Fruit fly (Drosophila melanogaster): ENCODE data around the gene CG3655.

The CG3655 gene

dm6 chrX:1129575-1130281 is 5.0 kb downstream of the CG3655 start:
- no peak for TF ChIP-seq noc (tag; optimal IDR thresholded peaks at IDR 0.05)

- no peak for TF ChIP-seq noc (tag; optimal IDR thresholded peaks at IDR 0.05)
Measured at dm6 chrX:1123381-1123780, 11.3 kb downstream of the CG3655 start.

- TF ChIP-seq noc (tag; optimal IDR thresholded peaks at IDR 0.05) = no peak
Measured at dm6 chrX:1120896-1121295, 13.8 kb downstream of the CG3655 start.

dm6 chrX:1120394-1120793 is 14.3 kb downstream of the CG3655 start:
- peak; percentile 8 for TF ChIP-seq noc (tag; optimal IDR thresholded peaks at IDR 0.05)

dm6 chrX:1119174-1119573 is 15.5 kb downstream of the CG3655 start:
- no peak for TF ChIP-seq noc (tag; optimal IDR thresholded peaks at IDR 0.05)

- TF ChIP-seq noc (tag; optimal IDR thresholded peaks at IDR 0.05) = no peak
Measured at dm6 chrX:1110185-1110584, 24.5 kb downstream of the CG3655 start.

dm6 chrX:1109302-1109701 is 25.4 kb downstream of the CG3655 start:
- no peak for TF ChIP-seq noc (tag; optimal IDR thresholded peaks at IDR 0.05)

dm6 chrX:1107552-1107951 is 27.1 kb downstream of the CG3655 start:
- TF ChIP-seq noc (tag; optimal IDR thresholded peaks at IDR 0.05) = no peak

dm6 chrX:1103833-1104232 is 30.9 kb downstream of the CG3655 start:
- TF ChIP-seq noc (tag; optimal IDR thresholded peaks at IDR 0.05) = no peak

dm6 chrX:1099643-1100042 is 35.1 kb downstream of the CG3655 start:
- TF ChIP-seq noc (tag; optimal IDR thresholded peaks at IDR 0.05) = no peak

- no peak for TF ChIP-seq noc (tag; optimal IDR thresholded peaks at IDR 0.05)
Measured at dm6 chrX:1094364-1094763, 40.3 kb downstream of the CG3655 start.

dm6 chrX:1090408-1090807 is 44.3 kb downstream of the CG3655 start:
- TF ChIP-seq noc (tag; optimal IDR thresholded peaks at IDR 0.05) = no peak

- no peak for TF ChIP-seq noc (tag; optimal IDR thresholded peaks at IDR 0.05)
Measured at dm6 chrX:1083123-1083522, 51.6 kb downstream of the CG3655 start.

dm6 chrX:1082417-1082816 is 52.3 kb downstream of the CG3655 start:
- no peak for TF ChIP-seq noc (tag; optimal IDR thresholded peaks at IDR 0.05)

- no peak for TF ChIP-seq noc (tag; optimal IDR thresholded peaks at IDR 0.05)
Measured at dm6 chrX:1080715-1081114, 54.0 kb downstream of the CG3655 start.

dm6 chrX:1063143-1063542 is 71.6 kb downstream of the CG3655 start:
- no peak for TF ChIP-seq noc (tag; optimal IDR thresholded peaks at IDR 0.05)

dm6 chrX:1056338-1056737 is 78.4 kb downstream of the CG3655 start:
- no peak for TF ChIP-seq noc (tag; optimal IDR thresholded peaks at IDR 0.05)
